Fruit fly (Drosophila melanogaster): Measurements from ENCODE around the gene CG5151.
A peak's percentile ranks its signal among the peaks of the same experiment; 100 is the strongest.

CG5151 gene

dm6 chr3L:16203236-16203635, 38.7 kb upstream of the CG5151 start:
- TF ChIP-seq pfk (GFP tag; optimal IDR thresholded peaks at IDR 0.05) (no peak), CG34224 (GFP tag; IDR thresholded peaks at IDR 0.05; ENCODE audit: partially characterized antibody) (no peak), scrt (GFP tag; optimal IDR thresholded peaks at IDR 0.05) (peak; percentile 72), gsb-n (tag; optimal IDR thresholded peaks at IDR 0.05) (no peak), HLH54F (GFP tag; optimal IDR thresholded peaks at IDR 0.05) (peak; percentile 78), CG7372 (GFP tag; IDR thresholded peaks at IDR 0.05) (peak; percentile 82), prd (optimal IDR thresholded peaks at IDR 0.05) (no peak), prd (GFP tag; IDR thresholded peaks at IDR 0.05) (peak; percentile 86), CG10462 (GFP tag; optimal IDR thresholded peaks at IDR 0.05) (no peak), CG4730 (GFP tag; IDR thresholded peaks at IDR 0.05) (peak; percentile 80), CG1603 (tag; optimal IDR thresholded peaks at IDR 0.05) (peak; percentile 86), ken (GFP tag; IDR thresholded peaks at IDR 0.05) (peak; percentile 74; the same call in 2 of the 3 replicates), ems (GFP tag; optimal IDR thresholded peaks at IDR 0.05) (peak; percentile 78), bab2 (GFP tag; optimal IDR thresholded peaks at IDR 0.05) (peak; percentile 74), CG18476 (GFP tag; optimal IDR thresholded peaks at IDR 0.05) (peak; percentile 84), btn (GFP tag; optimal IDR thresholded peaks at IDR 0.05) (peak; percentile 42), CG1529 (GFP tag; optimal IDR thresholded peaks at IDR 0.05) (peak; percentile 10), sob (GFP tag; IDR thresholded peaks at IDR 0.05) (peak; percentile 90), dpn (GFP tag; optimal IDR thresholded peaks at IDR 0.05) (peak; percentile 71 to 91), Ets97D (GFP tag; optimal IDR thresholded peaks at IDR 0.05) (peak; percentile 51), esg (GFP tag; conservative IDR thresholded peaks at IDR 0.05) (peak; percentile 82), CG6791 (GFP tag; IDR thresholded peaks at IDR 0.05; ENCODE audit: partially characterized antibody) (no peak), CG10321 (GFP tag; IDR thresholded peaks at IDR 0.05) (no peak), MTF-1 (GFP tag; optimal IDR thresholded peaks at IDR 0.05; ENCODE audit: borderline replicate concordance) (peak; percentile 62), Hmr (GFP tag; optimal IDR thresholded peaks at IDR 0.05) (peak; percentile 86), jing (GFP tag; optimal IDR thresholded peaks at IDR 0.05) (peak; percentile 28), CG16813 (GFP tag; IDR thresholded peaks at IDR 0.05; ENCODE audit: partially characterized antibody) (no peak), hbn (GFP tag; IDR thresholded peaks at IDR 0.05; ENCODE audit: partially characterized antibody) (no peak), Bteb2 (GFP tag; optimal IDR thresholded peaks at IDR 0.05) (peak; percentile 71), Atf-2 (GFP tag; optimal IDR thresholded peaks at IDR 0.05) (peak; percentile 65), Doc3 (GFP tag; IDR thresholded peaks at IDR 0.05; ENCODE audit: partially characterized antibody) (no peak), Scr (GFP tag; IDR thresholded peaks at IDR 0.05; ENCODE audit: partially characterized antibody) (no peak), sd (tag; optimal IDR thresholded peaks at IDR 0.05) (peak; percentile 51), chm (GFP tag; IDR thresholded peaks at IDR 0.05) (no peak), H2.0 (GFP tag; IDR thresholded peaks at IDR 0.05) (peak; percentile 84), dati (GFP tag; IDR thresholded peaks at IDR 0.05) (0 out of 2 replicates have a peak, but pooled peaks have one; percentile 53), CHES-1-like (GFP tag; optimal IDR thresholded peaks at IDR 0.05) (peak; percentile 50), HLH4C (GFP tag; IDR thresholded peaks at IDR 0.05; ENCODE audit: partially characterized antibody) (no peak), dmrt99B (tag; optimal IDR thresholded peaks at IDR 0.05) (peak; percentile 83), Adf1 (GFP tag; IDR thresholded peaks at IDR 0.05) (no peak), Usf (GFP tag; optimal IDR thresholded peaks at IDR 0.05) (peak; percentile 26), CG5953 (GFP tag; IDR thresholded peaks at IDR 0.05) (peak; percentile 84), rib (GFP tag; IDR thresholded peaks at IDR 0.05) (peak; percentile 87), yki (optimal IDR thresholded peaks at IDR 0.05) (no peak), nom (GFP tag; optimal IDR thresholded peaks at IDR 0.05) (no peak), CG4360 (GFP tag; IDR thresholded peaks at IDR 0.05) (no peak), CG7928 (GFP tag; optimal IDR thresholded peaks at IDR 0.05) (peak; percentile 50), CG10565 (GFP tag; optimal IDR thresholded peaks at IDR 0.05) (no peak), Ada2b (GFP tag; IDR thresholded peaks at IDR 0.05) (peak; percentile 87), Meics (GFP tag; optimal IDR thresholded peaks at IDR 0.05) (peak; percentile 88), CG7963 (GFP tag; IDR thresholded peaks at IDR 0.05; ENCODE audit: partially characterized antibody) (no peak)
